Worm (Caenorhabditis elegans): Measurements from ENCODE around the gene clik-1.

- no peak for TF ChIP-seq F13C5.2 (tag; optimal IDR thresholded peaks at IDR 0.05)
- TF ChIP-seq scrt-1 (GFP tag; IDR thresholded peaks at IDR 0.05), result no peak
- TF ChIP-seq ceh-36 (tag; optimal IDR thresholded peaks at IDR 0.05), result no peak
- TF ChIP-seq hnd-1 (tag; optimal IDR thresholded peaks at IDR 0.05), result no peak
- TF ChIP-seq aly-1 (tag; optimal IDR thresholded peaks at IDR 0.05), result no peak
- no peak for TF ChIP-seq ama-1 (optimal IDR thresholded peaks at IDR 0.05)
These were observed 24.0 kb upstream of the clik-1 start, which contains the start of gene gck-2 for ce11 chrV:6792565-6792964.

Measured in whole organism, early embryonic.